Worm (Caenorhabditis elegans) whole organism, mixed stage, embryonic: ENCODE data around the gene T18D3.1.

Experiments used
- bed-3 ChIP-seq: fragments of 200-800 bp; sonication (Bioruptor generic); optimal IDR thresholded peaks from 3 replicates; lab custom pipeline; 2018; ENCODE audit warnings: mild to moderate bottlenecking, missing genetic modification characterization, moderate library complexity, missing compliant biosample characterization
- blmp-1 ChIP-seq: fragments of 150-350 bp; optimal IDR thresholded peaks from 2 replicates; lab custom pipeline; 2014; ENCODE audit warnings: missing biosample characterization, missing genetic modification characterization
- ceh-39 ChIP-seq: fragments of 150-350 bp; optimal IDR thresholded peaks from 2 replicates; lab custom pipeline; 2014; ENCODE audit warnings: missing biosample characterization, missing genetic modification characterization
- ceh-43 ChIP-seq: fragments of 200-800 bp; sonication (Bioruptor generic); optimal IDR thresholded peaks from 2 replicates; lab custom pipeline; 2018; ENCODE audit warnings: mild to moderate bottlenecking, missing genetic modification characterization, moderate library complexity, missing compliant biosample characterization
- ces-1 ChIP-seq: fragments of 150-350 bp; optimal IDR thresholded peaks from 2 replicates; lab custom pipeline; 2014; ENCODE audit warnings: missing biosample characterization, missing genetic modification reagents, missing genetic modification characterization
- drap-1 ChIP-seq: fragments of 200-800 bp; sonication (Bioruptor generic); optimal IDR thresholded peaks from 3 replicates; lab custom pipeline; 2018; ENCODE audit warnings: mild to moderate bottlenecking, missing genetic modification characterization, missing compliant biosample characterization
- elt-1 ChIP-seq: sonication (generic microtip); optimal IDR thresholded peaks from 2 replicates; lab custom pipeline; 2017; ENCODE audit warnings: missing genetic modification characterization, mild to moderate bottlenecking, missing compliant biosample characterization, antibody characterized with exemption, moderate library complexity, borderline replicate concordance; ENCODE audit not compliant: insufficient read depth
- elt-3 ChIP-seq: fragments of 150-350 bp; optimal IDR thresholded peaks from 2 replicates; lab custom pipeline; 2014; ENCODE audit warnings: missing biosample characterization, missing genetic modification characterization
- flh-1 ChIP-seq: fragments of 200-800 bp; sonication (Bioruptor generic); optimal IDR thresholded peaks from 2 replicates; lab custom pipeline; 2018; ENCODE audit warnings: mild to moderate bottlenecking, missing genetic modification characterization, moderate library complexity, missing compliant biosample characterization
- ham-2 ChIP-seq: fragments of 200-800 bp; sonication (Bioruptor generic); optimal IDR thresholded peaks from 2 replicates; lab custom pipeline; 2018; ENCODE audit warnings: mild to moderate bottlenecking, missing genetic modification characterization, missing compliant biosample characterization
- hlh-1 ChIP-seq: fragments of 150-350 bp; optimal IDR thresholded peaks from 2 replicates; lab custom pipeline; 2014; ENCODE audit warnings: missing biosample characterization, missing genetic modification reagents, missing genetic modification characterization
- lin-13 ChIP-seq: fragments of 150-350 bp; optimal IDR thresholded peaks from 2 replicates; lab custom pipeline; 2014; ENCODE audit warnings: missing biosample characterization, missing genetic modification characterization
- lin-32 ChIP-seq: fragments of 200-800 bp; sonication (Bioruptor generic); optimal IDR thresholded peaks from 2 replicates; lab custom pipeline; 2018; ENCODE audit warnings: mild to moderate bottlenecking, missing genetic modification characterization, missing compliant biosample characterization
- lsy-2 ChIP-seq: fragments of 150-350 bp; optimal IDR thresholded peaks from 2 replicates; lab custom pipeline; 2014; ENCODE audit warnings: missing biosample characterization, missing genetic modification characterization
- mab-5 ChIP-seq: fragments of 150-350 bp; optimal IDR thresholded peaks from 2 replicates; lab custom pipeline; 2014; ENCODE audit warnings: missing biosample characterization, missing genetic modification characterization
- mep-1 ChIP-seq: fragments of 150-350 bp; optimal IDR thresholded peaks from 2 replicates; lab custom pipeline; 2017; ENCODE audit warnings: missing biosample characterization, missing genetic modification reagents, missing genetic modification characterization, inconsistent platforms
- mls-2 ChIP-seq: sonication (generic microtip); optimal IDR thresholded peaks from 2 replicates; lab custom pipeline; 2016; ENCODE audit warnings: mild to moderate bottlenecking, missing genetic modification characterization, moderate library complexity, missing compliant biosample characterization
- nhr-12 ChIP-seq: fragments of 150-350 bp; optimal IDR thresholded peaks from 2 replicates; lab custom pipeline; 2014; ENCODE audit warnings: missing biosample characterization, missing genetic modification characterization
- nhr-2 ChIP-seq: fragments of 150-350 bp; optimal IDR thresholded peaks from 2 replicates; lab custom pipeline; 2014; ENCODE audit warnings: missing biosample characterization, missing genetic modification characterization
- nhr-76 ChIP-seq: sonication (generic microtip); optimal IDR thresholded peaks from 2 replicates; lab custom pipeline; 2017; ENCODE audit warnings: missing biosample characterization, missing genetic modification characterization
- pha-4 ChIP-seq: fragments of 150-350 bp; optimal IDR thresholded peaks from 2 replicates; lab custom pipeline; 2018; ENCODE audit warnings: missing biosample characterization, missing genetic modification reagents, missing genetic modification characterization
- sem-2 ChIP-seq: fragments of 200-800 bp; sonication (Bioruptor generic); optimal IDR thresholded peaks from 2 replicates; lab custom pipeline; 2018; ENCODE audit warnings: mild to moderate bottlenecking, missing genetic modification characterization, missing compliant biosample characterization
- snpc-4 ChIP-seq: fragments of 150-350 bp; optimal IDR thresholded peaks from 2 replicates; lab custom pipeline; 2014; ENCODE audit warnings: missing biosample characterization, missing genetic modification characterization
- tbx-8 ChIP-seq: fragments of 200-800 bp; sonication (Bioruptor generic); optimal IDR thresholded peaks from 2 replicates; lab custom pipeline; 2018; ENCODE audit warnings: mild to moderate bottlenecking, missing genetic modification characterization, moderate library complexity, missing compliant biosample characterization
- unc-120 ChIP-seq: sonication (generic microtip); optimal IDR thresholded peaks from 2 replicates; lab custom pipeline; 2017; ENCODE audit warnings: missing genetic modification characterization, missing compliant biosample characterization; ENCODE audit not compliant: poor library complexity, severe bottlenecking
- unc-39 ChIP-seq: fragments of 150-350 bp; optimal IDR thresholded peaks from 2 replicates; lab custom pipeline; 2014; ENCODE audit warnings: missing biosample characterization, missing genetic modification characterization
- unc-62 ChIP-seq: fragments of 150-350 bp; optimal IDR thresholded peaks from 2 replicates; lab custom pipeline; 2014; ENCODE audit warnings: missing biosample characterization, missing genetic modification reagents, missing genetic modification characterization
- zip-8 ChIP-seq: fragments of 150-350 bp; optimal IDR thresholded peaks from 2 replicates; lab custom pipeline; 2014; ENCODE audit warnings: missing biosample characterization, missing genetic modification characterization
- ztf-11 ChIP-seq: fragments of 150-350 bp; optimal IDR thresholded peaks from 2 replicates; lab custom pipeline; 2014; ENCODE audit warnings: missing biosample characterization, missing genetic modification characterization

The T18D3.1 gene

DNA sequence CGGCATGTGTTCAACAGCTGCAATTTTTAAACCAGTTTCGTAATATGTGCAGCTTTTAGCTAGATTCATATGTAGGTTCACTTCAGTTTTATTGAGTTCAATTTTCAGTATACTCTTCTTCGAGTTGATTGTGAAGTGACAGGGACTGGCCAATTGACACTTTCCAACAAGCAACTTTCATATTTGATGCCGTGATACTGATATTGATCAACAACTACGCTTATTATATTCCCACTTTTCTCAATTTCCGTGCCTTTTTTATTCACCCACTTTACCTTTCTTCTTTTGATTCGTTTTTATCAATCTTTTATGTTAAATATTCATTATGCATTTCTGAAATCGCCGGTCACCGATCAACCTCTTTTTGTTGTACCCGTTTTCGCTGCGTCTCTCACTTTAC is 29.5 kb downstream of the T18D3.1 start:
- TF ChIP-seq pha-4 (no peak), sem-2 (GFP tag; lab: Kevin White, UChicago) (no peak), hlh-1 (tag; lab: Kevin White, UChicago) (no peak), elt-1 (tag; lab: Kevin White, UChicago) (no peak), ztf-11 (tag; lab: Kevin White, UChicago) (no peak), unc-39 (tag; lab: Kevin White, UChicago) (no peak), unc-62 (GFP tag; lab: Kevin White, UChicago) (no peak)

ce11 chrX:12484749-12485148 is 30.2 kb downstream of the T18D3.1 start, which contains the start of gene tbc-13:
Gene tbc-13 (plus strand): TSS chrX:12485049.
- TF ChIP-seq unc-39 (tag; lab: Kevin White, UChicago): no peak
- TF ChIP-seq mls-2 (tag; lab: Kevin White, UChicago): no peak
- no peak for TF ChIP-seq unc-62 (GFP tag; lab: Kevin White, UChicago)
- no peak for TF ChIP-seq lsy-2 (tag; lab: Kevin White, UChicago)
- no peak for TF ChIP-seq ces-1 (GFP tag; lab: Kevin White, UChicago)
- TF ChIP-seq hlh-1 (tag; lab: Kevin White, UChicago): no peak
- TF ChIP-seq ceh-43 (GFP tag; lab: Kevin White, UChicago): no peak
- no peak for TF ChIP-seq elt-1 (tag; lab: Kevin White, UChicago)
- TF ChIP-seq drap-1 (GFP tag; lab: Kevin White, UChicago): no peak
- no peak for TF ChIP-seq nhr-2 (tag; lab: Kevin White, UChicago)
- no peak for TF ChIP-seq nhr-76
- TF ChIP-seq tbx-8: no peak
- no peak for TF ChIP-seq pha-4
- no peak for TF ChIP-seq mab-5 (tag; lab: Kevin White, UChicago)
- no peak for TF ChIP-seq unc-120 (tag; lab: Kevin White, UChicago)

DNA sequence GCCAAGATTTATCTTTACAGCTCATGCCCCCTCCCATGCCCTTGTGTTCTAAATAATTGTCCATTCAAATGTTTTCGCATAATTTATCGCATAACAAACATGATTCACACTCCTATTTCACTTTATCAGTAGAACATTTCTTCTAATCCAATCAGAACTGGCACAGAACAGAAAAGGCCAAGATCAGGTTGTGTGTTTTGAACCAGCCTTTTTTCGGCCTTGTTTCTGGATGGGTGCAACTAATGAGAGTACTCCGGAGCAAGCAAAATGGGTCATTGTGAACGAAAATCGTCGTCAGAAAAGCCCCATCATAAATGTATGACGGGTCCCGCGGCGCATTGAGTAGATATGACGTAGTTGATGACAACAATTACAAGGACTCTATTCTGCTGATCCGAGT is 36.6 kb downstream of the T18D3.1 start:
- TF ChIP-seq ces-1 (GFP tag; lab: Kevin White, UChicago) (no peak), tbx-8 (no peak), flh-1 (GFP tag; lab: Kevin White, UChicago) (no peak), hlh-1 (tag; lab: Kevin White, UChicago) (no peak), drap-1 (GFP tag; lab: Kevin White, UChicago) (no peak), pha-4 (no peak), mep-1 (tag; lab: Kevin White, UChicago) (no peak)
- TF ChIP-seq, all 35 proteins: peak for 0

- TF ChIP-seq ceh-39 (no peak), bed-3 (no peak), ces-1 (GFP tag; lab: Kevin White, UChicago) (no peak), drap-1 (GFP tag; lab: Kevin White, UChicago) (no peak), ceh-43 (GFP tag; lab: Kevin White, UChicago) (no peak), nhr-76 (no peak), lin-13 (no peak), lsy-2 (tag; lab: Kevin White, UChicago) (no peak), elt-1 (tag; lab: Kevin White, UChicago) (no peak), zip-8 (tag; lab: Kevin White, UChicago) (no peak), mep-1 (tag; lab: Kevin White, UChicago) (no peak), ztf-11 (tag; lab: Kevin White, UChicago) (no peak), blmp-1 (tag; lab: Kevin White, UChicago) (no peak)
Measured at ce11 chrX:12492467-12492866, 37.9 kb downstream of the T18D3.1 start, which contains the start of gene lips-1. Gene lips-1 (plus strand): TSS chrX:12492767.

ce11 chrX:12500777-12501176 is 46.2 kb downstream of the T18D3.1 start:
- TF ChIP-seq lsy-2 (tag; lab: Kevin White, UChicago): no peak
- TF ChIP-seq nhr-12 (tag; lab: Kevin White, UChicago): no peak
- TF ChIP-seq flh-1 (GFP tag; lab: Kevin White, UChicago): no peak
- TF ChIP-seq elt-3 (tag; lab: Kevin White, UChicago): peak; percentile 64
- no peak for TF ChIP-seq pha-4
- peak; percentile 99 for TF ChIP-seq elt-1 (tag; lab: Kevin White, UChicago)
- TF ChIP-seq zip-8 (tag; lab: Kevin White, UChicago): peak; percentile 16
- TF ChIP-seq unc-120 (tag; lab: Kevin White, UChicago): no peak
- TF ChIP-seq ham-2 (GFP tag; lab: Kevin White, UChicago): peak; percentile 67
- TF ChIP-seq mls-2 (tag; lab: Kevin White, UChicago): no peak
- no peak for TF ChIP-seq snpc-4 (tag; lab: Kevin White, UChicago)
- TF ChIP-seq drap-1 (GFP tag; lab: Kevin White, UChicago): no peak
- no peak for TF ChIP-seq ces-1 (GFP tag; lab: Kevin White, UChicago)
- TF ChIP-seq bed-3: no peak
- TF ChIP-seq lin-32 (GFP tag; lab: Kevin White, UChicago): no peak
